Worm (Caenorhabditis elegans): ENCODE results near the gene spig-5.

spig-5 gene

DNA sequence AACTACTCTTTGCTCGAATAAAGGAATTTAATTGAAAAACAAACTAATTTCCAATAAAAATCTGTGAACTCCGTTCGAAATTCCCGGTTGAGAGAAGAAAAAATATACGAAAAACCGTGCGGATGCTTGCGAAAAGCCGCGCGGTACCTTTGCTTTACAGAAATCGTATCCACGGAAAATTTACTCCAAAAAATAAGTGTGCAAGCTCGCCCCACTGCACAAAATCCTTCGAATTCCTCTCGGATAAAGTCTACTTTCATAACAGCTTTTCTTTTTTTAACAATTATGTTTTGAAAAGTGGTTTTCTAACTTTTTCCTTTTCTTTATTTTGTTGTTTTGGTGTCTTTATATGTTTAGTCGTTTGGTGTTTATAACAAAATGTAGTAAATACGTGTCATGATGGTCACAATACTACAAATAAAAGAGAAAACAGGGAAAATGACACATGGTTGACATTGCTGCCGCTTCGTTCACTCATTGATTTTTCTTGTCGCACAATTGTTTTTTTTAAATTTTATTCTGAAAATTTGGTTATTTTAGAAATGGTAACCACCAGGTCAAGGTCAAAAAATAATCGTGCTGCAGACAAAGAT, 39.1 kb downstream of the spig-5 start, which contains the start of gene cept-2:
TSS of gene cept-2 (plus strand) at position 533 of the 593 bp plus-strand sequence.
- peak; percentile 77 for TF ChIP-seq ztf-23 (GFP tag; IDR thresholded peaks at IDR 0.05)
- TF ChIP-seq ref-1 (GFP tag; conservative IDR thresholded peaks at IDR 0.05): no peak
- peak; percentile 84 for TF ChIP-seq cog-1 (tag; optimal IDR thresholded peaks at IDR 0.05)
- TF ChIP-seq T22C8.4 (GFP tag; IDR thresholded peaks at IDR 0.05): no peak
- TF ChIP-seq med-1 (GFP tag; optimal IDR thresholded peaks at IDR 0.05; ENCODE audit: insufficient read depth): no peak
- TF ChIP-seq klf-2 (GFP tag; conservative IDR thresholded peaks at IDR 0.05): 0 out of 2 replicates have a peak, but pooled peaks have one; percentile 54
- TF ChIP-seq flt-1 (GFP tag; IDR thresholded peaks at IDR 0.05): peak; percentile 78
- TF ChIP-seq tab-1 (GFP tag; IDR thresholded peaks at IDR 0.05): no peak
- no peak for TF ChIP-seq ztf-29 (GFP tag; IDR thresholded peaks at IDR 0.05)

DNA sequence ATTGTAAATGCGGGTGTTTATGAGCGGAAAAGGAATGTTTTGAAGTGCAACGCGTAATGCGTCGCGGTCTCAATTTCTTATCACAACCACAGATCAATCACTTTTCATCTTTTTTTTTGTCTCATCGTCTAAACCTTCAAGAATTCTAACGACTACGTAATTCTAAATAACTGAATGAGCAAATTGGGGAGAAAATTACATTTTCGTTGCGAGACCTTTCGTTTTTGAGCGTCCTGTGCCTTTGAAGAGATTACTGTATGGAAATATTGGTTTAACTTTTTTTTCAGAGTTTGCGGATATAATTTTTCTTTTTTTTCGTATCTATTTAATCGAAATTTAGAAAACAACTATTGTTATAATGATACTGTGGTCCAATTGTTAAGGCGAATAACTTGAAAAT, 42.2 kb downstream of the spig-5 start:
- TF ChIP-seq cog-1 (tag; optimal IDR thresholded peaks at IDR 0.05): no peak
- no peak for TF ChIP-seq ztf-23 (GFP tag; IDR thresholded peaks at IDR 0.05)
- no peak for TF ChIP-seq T22C8.4 (GFP tag; IDR thresholded peaks at IDR 0.05)
- no peak for TF ChIP-seq ref-1 (GFP tag; conservative IDR thresholded peaks at IDR 0.05)
- no peak for TF ChIP-seq tab-1 (GFP tag; IDR thresholded peaks at IDR 0.05)
- no peak for TF ChIP-seq klf-2 (GFP tag; conservative IDR thresholded peaks at IDR 0.05)
- no peak for TF ChIP-seq med-1 (GFP tag; optimal IDR thresholded peaks at IDR 0.05; ENCODE audit: insufficient read depth)
- no peak for TF ChIP-seq ztf-29 (GFP tag; IDR thresholded peaks at IDR 0.05)
- no peak for TF ChIP-seq flt-1 (GFP tag; IDR thresholded peaks at IDR 0.05)

DNA sequence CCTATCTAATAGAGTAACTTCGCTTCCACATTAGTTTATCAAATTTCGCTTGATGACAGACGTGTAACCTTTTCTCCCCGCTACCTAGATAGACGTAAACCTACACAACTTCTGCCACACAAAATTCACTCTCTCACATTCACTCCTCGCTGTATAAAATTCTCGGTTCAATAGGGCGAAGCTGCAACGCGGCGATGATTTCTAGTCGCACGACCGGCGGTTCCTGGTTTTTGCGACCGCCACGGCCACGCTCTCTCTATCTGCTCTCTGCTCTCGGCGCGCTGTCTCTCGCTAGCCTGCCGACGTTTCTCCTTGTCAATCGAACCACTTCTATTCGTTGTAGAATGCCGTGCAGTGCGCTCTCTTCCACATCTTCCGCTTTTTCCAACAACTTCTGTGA, 42.7 kb downstream of the spig-5 start:
- TF ChIP-seq flt-1 (GFP tag; IDR thresholded peaks at IDR 0.05) (peak; percentile 35; the same call in 1 of the 2 replicates), T22C8.4 (GFP tag; IDR thresholded peaks at IDR 0.05) (no peak), cog-1 (tag; optimal IDR thresholded peaks at IDR 0.05) (no peak)

DNA sequence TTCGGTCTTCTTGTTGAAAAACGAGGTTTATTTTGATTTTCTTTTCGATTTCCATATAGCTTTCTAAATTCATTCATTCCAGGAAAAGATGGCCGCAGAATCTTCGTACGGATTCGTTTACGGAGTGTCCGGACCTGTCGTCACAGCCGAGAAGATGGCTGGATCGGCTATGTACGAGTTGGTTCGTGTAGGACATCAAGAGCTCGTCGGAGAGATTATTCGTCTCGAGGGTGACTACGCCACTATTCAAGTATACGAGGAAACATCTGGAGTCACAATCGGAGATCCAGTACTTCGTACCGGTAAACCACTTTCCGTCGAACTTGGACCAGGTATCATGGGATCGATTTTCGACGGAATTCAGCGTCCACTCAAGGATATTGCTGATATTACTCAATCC, 43.4 kb downstream of the spig-5 start, which contains the start of gene vha-13:
TSS of gene vha-13 (plus strand) at position 81 of the 400 bp plus-strand sequence.
- TF ChIP-seq flt-1 (GFP tag; IDR thresholded peaks at IDR 0.05) (no peak), ztf-29 (GFP tag; IDR thresholded peaks at IDR 0.05) (no peak), klf-2 (GFP tag; conservative IDR thresholded peaks at IDR 0.05) (no peak), med-1 (GFP tag; optimal IDR thresholded peaks at IDR 0.05; ENCODE audit: insufficient read depth) (no peak), tab-1 (GFP tag; IDR thresholded peaks at IDR 0.05) (no peak), cog-1 (tag; optimal IDR thresholded peaks at IDR 0.05) (no peak), ref-1 (GFP tag; conservative IDR thresholded peaks at IDR 0.05) (no peak), ztf-23 (GFP tag; IDR thresholded peaks at IDR 0.05) (no peak)

DNA sequence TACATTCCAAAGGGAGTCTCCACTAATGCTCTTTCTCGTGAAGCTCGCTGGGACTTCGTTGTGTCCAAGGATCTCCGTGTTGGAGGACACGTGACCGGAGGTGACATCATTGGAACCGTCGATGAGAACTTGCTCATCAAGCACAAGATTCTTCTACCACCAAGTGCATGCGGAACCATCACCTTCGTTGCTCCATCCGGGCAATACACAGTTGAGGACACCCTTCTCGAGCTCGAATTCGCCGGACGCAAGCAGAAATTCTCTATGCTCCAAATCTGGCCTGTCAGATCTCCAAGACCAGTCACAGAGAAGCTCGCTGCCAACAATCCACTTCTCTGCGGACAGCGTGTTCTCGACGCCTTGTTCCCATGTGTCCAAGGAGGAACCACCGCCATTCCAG, 43.8 kb downstream of the spig-5 start:
- TF ChIP-seq med-1 (GFP tag; optimal IDR thresholded peaks at IDR 0.05; ENCODE audit: insufficient read depth) (no peak), flt-1 (GFP tag; IDR thresholded peaks at IDR 0.05) (0 out of 2 replicates have a peak, but pooled peaks have one; percentile 57)

DNA sequence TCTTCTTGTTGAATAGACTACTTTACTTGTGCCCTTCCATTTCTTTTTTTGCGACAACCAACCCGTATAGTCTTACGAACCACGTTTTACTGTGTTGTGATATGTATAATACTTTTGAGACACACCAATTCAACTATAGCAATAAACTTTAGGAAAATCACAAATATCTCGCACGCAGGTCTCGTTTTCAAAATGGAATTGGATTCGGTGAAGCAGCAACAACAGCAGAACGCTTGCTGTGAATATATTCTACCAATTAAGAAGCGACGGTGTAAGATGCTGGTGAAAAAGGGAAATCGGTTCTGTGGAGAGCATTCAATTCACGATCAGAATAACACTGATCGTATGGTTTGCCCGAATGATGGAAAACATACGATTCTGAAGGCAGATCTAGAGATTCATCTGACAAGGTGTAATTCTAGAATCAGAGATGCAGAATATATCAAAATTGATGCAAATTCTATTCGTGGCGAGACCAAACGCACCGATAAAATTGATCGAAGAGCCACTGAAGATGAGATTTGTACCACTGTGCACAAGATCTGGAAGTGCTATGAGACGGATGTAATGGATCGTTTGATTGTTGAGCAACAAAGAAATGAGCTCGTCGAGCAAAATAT, 46.1 kb downstream of the spig-5 start, which contains the start of gene Y49A3A.3:
TSS of gene Y49A3A.3 (plus strand) at position 153 of the 620 bp plus-strand sequence.
- TF ChIP-seq klf-2 (GFP tag; conservative IDR thresholded peaks at IDR 0.05): no peak
- TF ChIP-seq T22C8.4 (GFP tag; IDR thresholded peaks at IDR 0.05): no peak
- no peak for TF ChIP-seq cog-1 (tag; optimal IDR thresholded peaks at IDR 0.05)
- TF ChIP-seq ztf-23 (GFP tag; IDR thresholded peaks at IDR 0.05): no peak
- TF ChIP-seq flt-1 (GFP tag; IDR thresholded peaks at IDR 0.05): no peak
- TF ChIP-seq ztf-29 (GFP tag; IDR thresholded peaks at IDR 0.05): no peak
- no peak for TF ChIP-seq med-1 (GFP tag; optimal IDR thresholded peaks at IDR 0.05; ENCODE audit: insufficient read depth)
- no peak for TF ChIP-seq tab-1 (GFP tag; IDR thresholded peaks at IDR 0.05)
- TF ChIP-seq ref-1 (GFP tag; conservative IDR thresholded peaks at IDR 0.05): no peak

DNA sequence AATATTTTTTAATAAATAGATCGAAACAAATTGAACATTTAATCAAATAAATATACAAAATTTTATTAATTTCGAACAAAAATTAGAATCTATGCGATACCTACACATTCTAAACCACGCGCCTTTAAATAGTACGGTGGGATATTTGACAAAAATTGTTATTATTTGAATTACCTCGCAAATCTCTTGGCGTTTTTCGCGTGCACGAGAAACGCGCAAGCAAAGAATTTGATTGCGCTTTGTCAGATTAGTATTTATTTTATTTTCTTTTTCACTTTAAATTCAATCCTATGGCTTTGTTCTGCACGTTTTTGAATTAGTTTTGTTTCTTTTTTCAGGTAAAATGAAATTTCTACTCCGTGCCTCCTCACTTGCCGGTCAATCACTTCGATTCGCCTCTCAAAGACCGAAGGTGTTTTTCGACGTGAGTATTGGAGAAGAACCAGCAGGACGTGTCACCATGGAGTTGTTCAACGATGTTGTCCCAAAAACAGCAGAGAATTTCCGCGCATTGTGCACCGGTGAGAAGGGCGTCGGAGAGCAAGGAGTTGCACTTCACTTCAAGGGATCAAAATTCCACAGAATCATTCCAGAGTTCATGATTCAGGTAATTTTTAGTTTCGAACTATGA, 47.6 kb downstream of the spig-5 start, which contains the start of gene cyn-1:
TSS of gene cyn-1 (plus strand) at position 339 of the 631 bp plus-strand sequence.
- TF ChIP-seq klf-2 (GFP tag; conservative IDR thresholded peaks at IDR 0.05): no peak
- TF ChIP-seq ztf-23 (GFP tag; IDR thresholded peaks at IDR 0.05): no peak
- no peak for TF ChIP-seq ztf-29 (GFP tag; IDR thresholded peaks at IDR 0.05)
- 0 out of 2 replicates have a peak, but pooled peaks have one; percentile 34 for TF ChIP-seq flt-1 (GFP tag; IDR thresholded peaks at IDR 0.05)
- peak; percentile 2 for TF ChIP-seq cog-1 (tag; optimal IDR thresholded peaks at IDR 0.05)
- TF ChIP-seq med-1 (GFP tag; optimal IDR thresholded peaks at IDR 0.05; ENCODE audit: insufficient read depth): no peak
- no peak for TF ChIP-seq T22C8.4 (GFP tag; IDR thresholded peaks at IDR 0.05)
- TF ChIP-seq ref-1 (GFP tag; conservative IDR thresholded peaks at IDR 0.05): no peak
- TF ChIP-seq tab-1 (GFP tag; IDR thresholded peaks at IDR 0.05): no peak

All from whole organism, midembryonic.